Worm (Caenorhabditis elegans) whole organism, L4 larva: ENCODE data around the gene C49F5.5.

Experiments
- F10B5.3 ChIP-seq: sonication (generic microtip); optimal IDR thresholded peaks from 2 replicates; lab custom pipeline; 2016; ENCODE audit warnings: mild to moderate bottlenecking, missing genetic modification characterization, missing compliant biosample characterization
- F26F4.8 ChIP-seq: fragments of 200-800 bp; sonication (Bioruptor generic); conservative IDR thresholded peaks from 2 replicates; pipeline ENCODE4 v1.3.6; 2022; ENCODE audit warnings: missing genetic modification characterization, missing compliant biosample characterization
- F49E8.2 ChIP-seq: sonication (generic microtip); optimal IDR thresholded peaks from 2 replicates; lab custom pipeline; 2016; ENCODE audit warnings: missing compliant biosample characterization, mild to moderate bottlenecking, missing genetic modification characterization, borderline replicate concordance
- T26A8.4 ChIP-seq: fragments of 200-800 bp; sonication (Bioruptor generic); IDR thresholded peaks from 2 replicates; pipeline ENCODE4 v1.3.6; 2022; ENCODE audit warnings: missing genetic modification characterization, missing compliant biosample characterization
- Y48G9A.11 ChIP-seq: fragments of 200-800 bp; sonication (Bioruptor generic); IDR thresholded peaks from 2 replicates; pipeline ENCODE4 v1.3.6; 2022; ENCODE audit warnings: missing genetic modification reagents, missing genetic modification characterization, missing compliant biosample characterization
- ZK337.2 ChIP-seq: fragments of 200-800 bp; sonication (Bioruptor generic); IDR thresholded peaks from 2 replicates; pipeline ENCODE4 v1.3.6; 2022; ENCODE audit warnings: missing genetic modification reagents, missing genetic modification characterization, missing compliant biosample characterization
- aly-2 ChIP-seq: sonication (generic microtip); optimal IDR thresholded peaks from 2 replicates; lab custom pipeline; 2018; ENCODE audit warnings: missing biosample characterization, missing genetic modification characterization
- ama-1 ChIP-seq: fragments of 150-350 bp; optimal IDR thresholded peaks from 2 replicates; lab custom pipeline; 2014; ENCODE audit warnings: inconsistent platforms, mixed read lengths
- ceh-44 ChIP-seq: fragments of 200-800 bp; sonication (Bioruptor generic); IDR thresholded peaks from 2 replicates; pipeline ENCODE4 v1.3.6; 2022; ENCODE audit warnings: missing genetic modification reagents, missing genetic modification characterization, missing compliant biosample characterization
- ceh-82 ChIP-seq: sonication (generic microtip); optimal IDR thresholded peaks from 2 replicates; lab custom pipeline; 2017; ENCODE audit warnings: missing biosample characterization, missing genetic modification characterization
- cey-2 ChIP-seq: sonication (generic microtip); optimal IDR thresholded peaks from 3 replicates; lab custom pipeline; 2017; ENCODE audit warnings: missing genetic modification characterization, mild to moderate bottlenecking, missing compliant biosample characterization, antibody characterized with exemption, borderline replicate concordance; ENCODE audit not compliant: insufficient read depth
- ctbp-1 ChIP-seq: fragments of 200-800 bp; sonication (Bioruptor generic); IDR thresholded peaks from 2 replicates; pipeline ENCODE4 v1.3.6; 2022; ENCODE audit warnings: missing genetic modification reagents, missing genetic modification characterization, missing compliant biosample characterization
- daf-16 ChIP-seq, 3 experiments: sonication (generic microtip); optimal IDR thresholded peaks; 2 replicates each; lab custom pipeline; 2016 to 2017; ENCODE audit warnings: missing genetic modification characterization in 3 of 3, missing genetic modification reagents in 3 of 3, mild to moderate bottlenecking in 2 of 3, missing compliant biosample characterization in 2 of 3, missing biosample characterization in 1 of 3, moderate library complexity in 1 of 3
- daf-19 ChIP-seq: fragments of 200-800 bp; sonication (Bioruptor generic); conservative IDR thresholded peaks from 2 replicates; pipeline ENCODE4 v1.3.6; 2022; ENCODE audit warnings: missing genetic modification characterization, missing compliant biosample characterization
- dmd-6 ChIP-seq: fragments of 200-800 bp; sonication (Bioruptor generic); IDR thresholded peaks from 2 replicates; pipeline ENCODE4 v1.3.6; 2022; ENCODE audit warnings: missing genetic modification reagents, missing genetic modification characterization, missing compliant biosample characterization
- dmd-8 ChIP-seq: fragments of 200-800 bp; sonication (Bioruptor generic); IDR thresholded peaks from 2 replicates; pipeline ENCODE4 v1.3.6; 2022; ENCODE audit warnings: missing genetic modification characterization, missing compliant biosample characterization
- dmd-9 ChIP-seq: fragments of 200-800 bp; sonication (Bioruptor generic); IDR thresholded peaks from 2 replicates; pipeline ENCODE4 v1.3.6; 2022; ENCODE audit warnings: missing genetic modification reagents, missing genetic modification characterization, missing compliant biosample characterization
- dve-1 ChIP-seq: sonication (generic microtip); optimal IDR thresholded peaks from 2 replicates; lab custom pipeline; 2017; ENCODE audit warnings: antibody characterized with exemption, mild to moderate bottlenecking, missing genetic modification characterization, missing compliant biosample characterization; ENCODE audit not compliant: insufficient read depth
- fkh-10 ChIP-seq: fragments of 150-350 bp; optimal IDR thresholded peaks from 2 replicates; lab custom pipeline; 2014; ENCODE audit warnings: missing biosample characterization, missing genetic modification reagents, missing genetic modification characterization
- gei-8 ChIP-seq: fragments of 200-800 bp; sonication (Bioruptor generic); optimal IDR thresholded peaks from 2 replicates; lab custom pipeline; 2018; ENCODE audit warnings: mild to moderate bottlenecking, missing genetic modification characterization, missing compliant biosample characterization
- hif-1 ChIP-seq, 2 experiments: sonication (generic microtip); optimal IDR thresholded peaks; 2 replicates each; lab custom pipeline; 2016 to 2017; ENCODE audit warnings: missing compliant biosample characterization in 2 of 2, missing genetic modification characterization in 2 of 2, missing genetic modification reagents in 2 of 2, missing genotype in 2 of 2, mild to moderate bottlenecking in 1 of 2
- hlh-30 ChIP-seq: sonication (generic microtip); optimal IDR thresholded peaks from 2 replicates; lab custom pipeline; 2017; ENCODE audit warnings: antibody characterized with exemption, mild to moderate bottlenecking, missing genetic modification characterization, missing compliant biosample characterization; ENCODE audit not compliant: insufficient read depth
- lim-7 ChIP-seq: fragments of 200-800 bp; sonication (Bioruptor generic); IDR thresholded peaks from 2 replicates; pipeline ENCODE4 v1.3.6; 2022; ENCODE audit warnings: missing genetic modification characterization, missing compliant biosample characterization
- lin-1 ChIP-seq: fragments of 200-800 bp; sonication (Bioruptor generic); IDR thresholded peaks from 2 replicates; pipeline ENCODE4 v1.3.6; 2022; ENCODE audit warnings: missing genetic modification reagents, missing genetic modification characterization, missing compliant biosample characterization
- lin-13 ChIP-seq: fragments of 150-350 bp; optimal IDR thresholded peaks from 2 replicates; lab custom pipeline; 2014; ENCODE audit warnings: missing biosample characterization, missing genetic modification reagents, missing genetic modification characterization
- lin-15B ChIP-seq: fragments of 150-350 bp; sonication (generic microtip); optimal IDR thresholded peaks from 3 replicates; lab custom pipeline; 2014; ENCODE audit warnings: missing biosample characterization, missing genetic modification characterization
- lin-29 ChIP-seq: fragments of 200-800 bp; sonication (Bioruptor generic); IDR thresholded peaks from 2 replicates; pipeline ENCODE4 v1.3.6; 2022; ENCODE audit warnings: missing genetic modification reagents, missing genetic modification characterization, missing compliant biosample characterization
- lsy-2 ChIP-seq, 2 experiments: fragments of 150-350 bp in 1 of 2; sonication (generic microtip) in 1 of 2; optimal IDR thresholded peaks; 2 replicates each; lab custom pipeline; 2014 to 2017; ENCODE audit warnings: missing biosample characterization in 2 of 2, missing genetic modification characterization in 2 of 2
- madf-5 ChIP-seq, 2 experiments: fragments of 200-800 bp; sonication (Bioruptor generic); IDR thresholded peaks; 2 replicates each; pipeline ENCODE4 v1.3.6; 2022; ENCODE audit warnings: missing compliant biosample characterization in 2 of 2, missing genetic modification characterization in 2 of 2
- mdt-29 ChIP-seq: fragments of 200-800 bp; sonication (Bioruptor generic); IDR thresholded peaks from 2 replicates; pipeline ENCODE4 v1.3.6; 2022; ENCODE audit warnings: missing genetic modification reagents, missing genetic modification characterization, missing compliant biosample characterization
- mxl-3 ChIP-seq: fragments of 200-800 bp; sonication (Bioruptor generic); optimal IDR thresholded peaks from 2 replicates; lab custom pipeline; 2018; ENCODE audit warnings: mild to moderate bottlenecking, missing genetic modification characterization, missing compliant biosample characterization
- nhr-10 ChIP-seq: fragments of 150-350 bp; optimal IDR thresholded peaks from 2 replicates; lab custom pipeline; 2014; ENCODE audit warnings: missing biosample characterization, missing genetic modification characterization
- nhr-11 ChIP-seq: fragments of 150-350 bp; optimal IDR thresholded peaks from 2 replicates; lab custom pipeline; 2014; ENCODE audit warnings: missing biosample characterization, missing genetic modification characterization
- nhr-237 ChIP-seq: sonication (generic microtip); optimal IDR thresholded peaks from 2 replicates; lab custom pipeline; 2017; ENCODE audit warnings: missing biosample characterization, missing genetic modification characterization
- nhr-28 ChIP-seq: fragments of 150-350 bp; optimal IDR thresholded peaks from 2 replicates; lab custom pipeline; 2014; ENCODE audit warnings: missing biosample characterization, missing genetic modification characterization
- nhr-41 ChIP-seq: fragments of 200-800 bp; sonication (Bioruptor generic); IDR thresholded peaks from 2 replicates; pipeline ENCODE4 v1.3.6; 2022; ENCODE audit warnings: missing genetic modification reagents, missing genetic modification characterization, missing compliant biosample characterization
- nhr-48 ChIP-seq: sonication (generic microtip); optimal IDR thresholded peaks from 2 replicates; lab custom pipeline; 2016; ENCODE audit warnings: mild to moderate bottlenecking, missing genetic modification characterization, missing compliant biosample characterization
- nhr-77 ChIP-seq: fragments of 150-350 bp; optimal IDR thresholded peaks from 2 replicates; lab custom pipeline; 2014; ENCODE audit warnings: missing biosample characterization, missing genetic modification characterization
- pha-4 ChIP-seq, 2 experiments: fragments of 150-350 bp in 1 of 2; fragments of 200-800 bp in 1 of 2; sonication (Bioruptor generic) in 1 of 2; IDR thresholded peaks in 1 of 2; optimal IDR thresholded peaks in 1 of 2; 2 replicates each; pipeline versions ENCODE4 v1.3.6 to Lab custom; 2014 to 2022; ENCODE audit warnings: missing genetic modification characterization in 2 of 2, missing genetic modification reagents in 2 of 2, missing biosample characterization in 1 of 2, missing compliant biosample characterization in 1 of 2
- php-3 ChIP-seq: fragments of 200-800 bp; sonication (Bioruptor generic); IDR thresholded peaks from 2 replicates; pipeline ENCODE4 v1.3.6; 2022; ENCODE audit warnings: missing genetic modification reagents, missing genetic modification characterization, missing compliant biosample characterization
- pqm-1 ChIP-seq: sonication (generic microtip); optimal IDR thresholded peaks from 2 replicates; lab custom pipeline; 2017; ENCODE audit warnings: missing biosample characterization, missing genetic modification characterization
- skn-1 ChIP-seq: fragments of 150-350 bp; optimal IDR thresholded peaks from 2 replicates; lab custom pipeline; 2014; ENCODE audit warnings: missing biosample characterization, missing genetic modification characterization
- snpc-1.2 ChIP-seq: fragments of 200-800 bp; sonication (Bioruptor generic); IDR thresholded peaks from 2 replicates; pipeline ENCODE4 v1.3.6; 2022; ENCODE audit warnings: missing genetic modification reagents, missing genetic modification characterization, missing compliant biosample characterization
- spr-3 ChIP-seq: fragments of 200-800 bp; sonication (Bioruptor generic); optimal IDR thresholded peaks from 2 replicates; lab custom pipeline; 2018; ENCODE audit warnings: mild to moderate bottlenecking, missing genetic modification characterization, missing compliant biosample characterization
- tag-97 ChIP-seq: fragments of 200-800 bp; sonication (Bioruptor generic); IDR thresholded peaks from 2 replicates; pipeline ENCODE4 v1.3.6; 2022; ENCODE audit warnings: missing genetic modification characterization, missing compliant biosample characterization
- tra-1 ChIP-seq: fragments of 200-800 bp; sonication (Bioruptor generic); IDR thresholded peaks from 2 replicates; pipeline ENCODE4 v1.3.6; 2022; ENCODE audit warnings: missing genetic modification reagents, missing genetic modification characterization, missing compliant biosample characterization
- vab-7 ChIP-seq: fragments of 200-800 bp; sonication (Bioruptor generic); IDR thresholded peaks from 2 replicates; pipeline ENCODE4 v1.3.6; 2022; ENCODE audit warnings: missing genetic modification reagents, missing genetic modification characterization, missing compliant biosample characterization
- zag-1 ChIP-seq: fragments of 150-350 bp; optimal IDR thresholded peaks from 2 replicates; lab custom pipeline; 2014; ENCODE audit warnings: missing biosample characterization, missing genetic modification characterization
- zip-11 ChIP-seq: fragments of 200-800 bp; sonication (Bioruptor generic); IDR thresholded peaks from 2 replicates; pipeline ENCODE4 v1.3.6; 2022; ENCODE audit warnings: missing genetic modification characterization, missing compliant biosample characterization

C49F5.5 gene

ce11 chrX:11992778-11993177, 6.8 kb downstream of the C49F5.5 start:
- TF ChIP-seq ama-1 (lab: Kevin White, UChicago) (no peak), nhr-48 (tag; lab: Kevin White, UChicago) (no peak), F10B5.3 (tag; lab: Kevin White, UChicago) (no peak), aly-2 (tag; lab: Kevin White, UChicago) (no peak), nhr-237 (tag; lab: Kevin White, UChicago) (no peak), lin-29 (GFP tag; lab: Robert Waterston, UW) (no peak), dmd-9 (GFP tag; lab: Robert Waterston, UW) (no peak), nhr-11 (tag; lab: Kevin White, UChicago) (no peak), gei-8 (no peak), hlh-30 (tag; lab: Kevin White, UChicago) (peak; percentile 66), nhr-10 (no peak), T26A8.4 (no peak), ZK337.2 (GFP tag; lab: Robert Waterston, UW) (no peak), F26F4.8 (no peak), skn-1 (tag; lab: Kevin White, UChicago) (no peak), daf-16 (GFP tag; optimal IDR thresholded peaks at IDR 0.05; lab: Kevin White, UChicago) (no peak), daf-16 (tag; optimal IDR thresholded peaks at IDR 0.05; lab: Kevin White, UChicago) (peak; percentile 16), dve-1 (tag; lab: Kevin White, UChicago) (peak; percentile 15), zip-11 (GFP tag; lab: Robert Waterston, UW) (no peak), mxl-3 (GFP tag; lab: Kevin White, UChicago) (peak; percentile 49), nhr-77 (tag; lab: Kevin White, UChicago) (no peak), mdt-29 (GFP tag; lab: Robert Waterston, UW) (no peak), zag-1 (no peak), tag-97 (GFP tag; lab: Robert Waterston, UW) (no peak), spr-3 (no peak), F49E8.2 (tag; lab: Kevin White, UChicago) (no peak), lin-1 (GFP tag; lab: Robert Waterston, UW) (no peak), fkh-10 (GFP tag; lab: Kevin White, UChicago) (no peak), pqm-1 (no peak), madf-5 (GFP tag; IDR thresholded peaks at IDR 0.05; lab: Robert Waterston, UW) (no peak), Y48G9A.11 (no peak), nhr-28 (tag; lab: Kevin White, UChicago) (peak; percentile 51), hif-1 (tag; optimal IDR thresholded peaks at IDR 0.05; lab: Kevin White, UChicago) (no peak)
- TF ChIP-seq, all 104 proteins: peak for 5

- TF ChIP-seq nhr-41 (GFP tag; lab: Robert Waterston, UW) (peak; percentile 49; the same call in 1 of the 2 replicates), cey-2 (tag; lab: Kevin White, UChicago) (no peak), aly-2 (tag; lab: Kevin White, UChicago) (no peak), dve-1 (tag; lab: Kevin White, UChicago) (peak; percentile 11), vab-7 (GFP tag; lab: Robert Waterston, UW) (peak; percentile 53; the same call in 1 of the 2 replicates), madf-5 (GFP tag; IDR thresholded peaks at IDR 0.05; lab: Robert Waterston, UW) (0 out of 4 replicates have a peak, but pooled peaks have one; percentile 6 to 8), lin-15B (no peak), ceh-44 (GFP tag; lab: Robert Waterston, UW) (no peak), ceh-82 (tag; lab: Kevin White, UChicago) (no peak), php-3 (GFP tag; lab: Robert Waterston, UW) (0 out of 2 replicates have a peak, but pooled peaks have one; percentile 8), lin-13 (GFP tag; lab: Kevin White, UChicago) (peak; percentile 10), snpc-1.2 (GFP tag; lab: Robert Waterston, UW) (peak; percentile 79), ctbp-1 (0 out of 2 replicates have a peak, but pooled peaks have one; percentile 21), dmd-8 (GFP tag; lab: Robert Waterston, UW) (peak; percentile 68; the same call in 1 of the 2 replicates), ZK337.2 (GFP tag; lab: Robert Waterston, UW) (peak; percentile 28; the same call in 1 of the 2 replicates), daf-19 (GFP tag; lab: Robert Waterston, UW) (peak; percentile 43; the same call in 1 of the 2 replicates), lsy-2 (tag; optimal IDR thresholded peaks at IDR 0.05; lab: Kevin White, UChicago) (no peak), tra-1 (GFP tag; lab: Robert Waterston, UW) (0 out of 2 replicates have a peak, but pooled peaks have one; percentile 24), pha-4 (GFP tag; IDR thresholded peaks at IDR 0.05; lab: Robert Waterston, UW) (peak; percentile 60), pha-4 (tag; optimal IDR thresholded peaks at IDR 0.05; lab: Kevin White, UChicago) (no peak), dmd-6 (GFP tag; lab: Robert Waterston, UW) (0 out of 2 replicates have a peak, but pooled peaks have one; percentile 10), lim-7 (GFP tag; lab: Robert Waterston, UW) (peak; percentile 68)
Measured at ce11 chrX:11993327-11993726, 7.3 kb downstream of the C49F5.5 start.
